Worm (Caenorhabditis elegans) whole organism, young adult: ENCODE data around the gene R02E12.5.

ENCODE experiments used
- B0336.3 ChIP-seq: fragments of 200-800 bp; sonication (Bioruptor generic); IDR thresholded peaks from 2 replicates; pipeline ENCODE4 v1.3.6; 2022; ENCODE audit warnings: missing genetic modification characterization, missing compliant biosample characterization
- C06A6.2 ChIP-seq: fragments of 200-800 bp; sonication (Bioruptor generic); conservative IDR thresholded peaks from 2 replicates; pipeline ENCODE4 v1.3.6; 2022; ENCODE audit warnings: missing genetic modification characterization, missing compliant biosample characterization
- F22D6.2 ChIP-seq: sonication (generic microtip); optimal IDR thresholded peaks from 2 replicates; lab custom pipeline; 2016; ENCODE audit warnings: mild to moderate bottlenecking, missing genetic modification characterization, missing compliant biosample characterization
- F37B4.10 ChIP-seq: fragments of 200-800 bp; sonication (Bioruptor generic); IDR thresholded peaks from 2 replicates; pipeline ENCODE4 v1.3.6; 2022; ENCODE audit warnings: missing genetic modification characterization, missing compliant biosample characterization
- T07F8.4 ChIP-seq: sonication (generic microtip); optimal IDR thresholded peaks from 2 replicates; lab custom pipeline; 2016; ENCODE audit warnings: mild to moderate bottlenecking, missing genetic modification characterization, moderate library complexity, missing compliant biosample characterization
- T26A5.8 ChIP-seq: sonication (generic microtip); optimal IDR thresholded peaks from 2 replicates; lab custom pipeline; 2016; ENCODE audit warnings: missing genetic modification characterization, missing compliant biosample characterization
- Y56A3A.18 ChIP-seq: fragments of 200-800 bp; sonication (Bioruptor generic); IDR thresholded peaks from 2 replicates; pipeline ENCODE4 v1.3.6; 2022; ENCODE audit warnings: missing genetic modification reagents, missing genetic modification characterization, missing compliant biosample characterization
- Y67H2A.10 ChIP-seq: fragments of 200-800 bp; sonication (Bioruptor generic); conservative IDR thresholded peaks from 2 replicates; pipeline ENCODE4 v1.3.6; 2022; ENCODE audit warnings: missing genetic modification reagents, missing genetic modification characterization, missing compliant biosample characterization
- ZK185.1 ChIP-seq: sonication (generic microtip); optimal IDR thresholded peaks from 2 replicates; lab custom pipeline; 2016; ENCODE audit warnings: mild to moderate bottlenecking, missing genetic modification characterization, missing compliant biosample characterization; ENCODE audit not compliant: poor library complexity, severe bottlenecking
- aptf-2 ChIP-seq: fragments of 200-800 bp; sonication (Bioruptor generic); conservative IDR thresholded peaks from 2 replicates; pipeline ENCODE4 v1.3.6; 2022; ENCODE audit warnings: missing genetic modification reagents, missing genetic modification characterization, missing compliant biosample characterization
- atf-7 ChIP-seq: sonication (generic microtip); optimal IDR thresholded peaks from 2 replicates; lab custom pipeline; 2017; ENCODE audit warnings: mild to moderate bottlenecking, missing genetic modification characterization, missing compliant biosample characterization
- attf-6 ChIP-seq: fragments of 200-800 bp; sonication (Bioruptor generic); IDR thresholded peaks from 2 replicates; pipeline ENCODE4 v1.3.6; 2022; ENCODE audit warnings: missing genetic modification reagents, missing genetic modification characterization, missing compliant biosample characterization
- bed-1 ChIP-seq: fragments of 200-800 bp; sonication (Bioruptor generic); IDR thresholded peaks from 2 replicates; pipeline ENCODE4 v1.3.6; 2022; ENCODE audit warnings: missing genetic modification reagents, missing genetic modification characterization, missing compliant biosample characterization
- ceh-58 ChIP-seq: fragments of 200-800 bp; sonication (Bioruptor generic); IDR thresholded peaks from 2 replicates; pipeline ENCODE4 v1.3.6; 2022; ENCODE audit warnings: missing genetic modification characterization, missing compliant biosample characterization
- ceh-79 ChIP-seq: sonication (generic microtip); optimal IDR thresholded peaks from 2 replicates; lab custom pipeline; 2017; ENCODE audit warnings: mild to moderate bottlenecking, missing genetic modification characterization, missing compliant biosample characterization
- ceh-91 ChIP-seq: fragments of 200-800 bp; sonication (Bioruptor generic); IDR thresholded peaks from 2 replicates; pipeline ENCODE4 v1.3.6; 2022; ENCODE audit warnings: missing genetic modification reagents, missing genetic modification characterization, missing compliant biosample characterization
- die-1 ChIP-seq: sonication (generic microtip); optimal IDR thresholded peaks from 2 replicates; lab custom pipeline; 2016; ENCODE audit warnings: missing genotype, mild to moderate bottlenecking, missing genetic modification characterization, missing compliant biosample characterization
- dox-1 ChIP-seq: fragments of 200-800 bp; sonication (Bioruptor generic); IDR thresholded peaks from 2 replicates; pipeline ENCODE4 v1.3.6; 2022; ENCODE audit warnings: missing genetic modification reagents, missing genetic modification characterization, missing compliant biosample characterization
- egl-18 ChIP-seq: fragments of 200-800 bp; sonication (Bioruptor generic); IDR thresholded peaks from 2 replicates; pipeline ENCODE4 v1.3.6; 2022; ENCODE audit warnings: missing genetic modification reagents, missing genetic modification characterization, missing compliant biosample characterization
- fkh-3 ChIP-seq: sonication (generic microtip); optimal IDR thresholded peaks from 2 replicates; lab custom pipeline; 2016; ENCODE audit warnings: mild to moderate bottlenecking, missing genetic modification characterization, missing compliant biosample characterization
- gei-17 ChIP-seq: fragments of 200-800 bp; sonication (Bioruptor generic); optimal IDR thresholded peaks from 2 replicates; lab custom pipeline; 2018; ENCODE audit warnings: mild to moderate bottlenecking, missing genetic modification characterization, missing compliant biosample characterization
- hlh-12 ChIP-seq: sonication (generic microtip); optimal IDR thresholded peaks from 2 replicates; lab custom pipeline; 2016; ENCODE audit warnings: missing genetic modification characterization, missing compliant biosample characterization
- hlh-26 ChIP-seq: fragments of 200-800 bp; sonication (Bioruptor generic); conservative IDR thresholded peaks from 2 replicates; pipeline ENCODE4 v1.3.6; 2022; ENCODE audit warnings: missing genetic modification reagents, missing genetic modification characterization, missing compliant biosample characterization
- hsf-1 ChIP-seq: fragments of 200-800 bp; sonication (Bioruptor generic); IDR thresholded peaks from 2 replicates; pipeline ENCODE4 v1.3.6; 2022; ENCODE audit warnings: missing genetic modification reagents, missing genetic modification characterization, missing compliant biosample characterization
- lin-54 ChIP-seq: fragments of 200-800 bp; sonication (Bioruptor generic); optimal IDR thresholded peaks from 2 replicates; lab custom pipeline; 2018; ENCODE audit warnings: mild to moderate bottlenecking, missing genetic modification characterization, missing compliant biosample characterization
- lir-1 ChIP-seq: fragments of 200-800 bp; sonication (Bioruptor generic); conservative IDR thresholded peaks from 2 replicates; pipeline ENCODE4 v1.3.6; 2022; ENCODE audit warnings: missing genetic modification reagents, missing genetic modification characterization, missing compliant biosample characterization
- madf-3 ChIP-seq: fragments of 200-800 bp; sonication (Bioruptor generic); IDR thresholded peaks from 2 replicates; pipeline ENCODE4 v1.3.6; 2022; ENCODE audit warnings: missing genetic modification reagents, missing genetic modification characterization, missing compliant biosample characterization
- madf-8 ChIP-seq: fragments of 200-800 bp; sonication (Bioruptor generic); conservative IDR thresholded peaks from 2 replicates; pipeline ENCODE4 v1.3.6; 2022; ENCODE audit warnings: missing genetic modification reagents, missing genetic modification characterization, missing compliant biosample characterization
- mcd-1 ChIP-seq: fragments of 200-800 bp; sonication (Bioruptor generic); IDR thresholded peaks from 2 replicates; pipeline ENCODE4 v1.3.6; 2022; ENCODE audit warnings: missing genetic modification reagents, missing genetic modification characterization, missing compliant biosample characterization
- mel-28 ChIP-seq: sonication (generic microtip); optimal IDR thresholded peaks from 2 replicates; lab custom pipeline; 2016; ENCODE audit warnings: borderline replicate concordance, mild to moderate bottlenecking, missing genetic modification characterization, missing compliant biosample characterization
- mes-4 ChIP-seq: sonication (generic microtip); optimal IDR thresholded peaks from 2 replicates; lab custom pipeline; 2016; ENCODE audit warnings: missing genotype, missing genetic modification characterization, missing compliant biosample characterization
- nfya-2 ChIP-seq: fragments of 200-800 bp; sonication (Bioruptor generic); IDR thresholded peaks from 2 replicates; pipeline ENCODE4 v1.3.6; 2022; ENCODE audit warnings: missing genetic modification reagents, missing genetic modification characterization, missing compliant biosample characterization
- nhr-27 ChIP-seq: fragments of 200-800 bp; sonication (Bioruptor generic); optimal IDR thresholded peaks from 2 replicates; lab custom pipeline; 2018; ENCODE audit warnings: mild to moderate bottlenecking, missing genetic modification characterization, moderate library complexity, missing compliant biosample characterization
- nhr-90 ChIP-seq: sonication (generic microtip); optimal IDR thresholded peaks from 2 replicates; lab custom pipeline; 2016; ENCODE audit warnings: missing genotype, mild to moderate bottlenecking, missing genetic modification characterization, missing compliant biosample characterization
- rpc-1 ChIP-seq, 2 experiments: fragments of 150-350 bp in 1 of 2; sonication (generic microtip) in 1 of 2; optimal IDR thresholded peaks; 2 replicates each; lab custom pipeline; 2014 to 2018; ENCODE audit warnings: missing biosample characterization in 1 of 2, missing genetic modification characterization in 1 of 2, missing genetic modification reagents in 1 of 2, missing genotype in 1 of 2
- snpc-3.4 ChIP-seq: sonication (generic microtip); optimal IDR thresholded peaks from 2 replicates; lab custom pipeline; 2017; ENCODE audit warnings: missing genetic modification characterization, mild to moderate bottlenecking, missing compliant biosample characterization, antibody characterized with exemption, moderate library complexity, missing genotype, missing genetic modification reagents
- snpc-4 ChIP-seq, 5 experiments: fragments of 150-350 bp in 1 of 5; sonication (generic microtip) in 4 of 5; optimal IDR thresholded peaks; 2 replicates each; lab custom pipeline; 2014 to 2018; ENCODE audit warnings: missing genetic modification characterization in 5 of 5, missing biosample characterization in 3 of 5, antibody characterized with exemption in 2 of 5, mild to moderate bottlenecking in 2 of 5, missing compliant biosample characterization in 2 of 5, missing genotype in 2 of 5, moderate library complexity in 2 of 5, missing genetic modification reagents in 1 of 5
- tbx-9 ChIP-seq: sonication (generic microtip); optimal IDR thresholded peaks from 2 replicates; lab custom pipeline; 2016; ENCODE audit warnings: borderline replicate concordance, missing genetic modification characterization, inconsistent platforms, missing compliant biosample characterization
- tlf-1 ChIP-seq: fragments of 200-800 bp; sonication (Bioruptor generic); optimal IDR thresholded peaks from 2 replicates; lab custom pipeline; 2018; ENCODE audit warnings: mild to moderate bottlenecking, missing genetic modification characterization, missing compliant biosample characterization
- unc-130 ChIP-seq: sonication (generic microtip); optimal IDR thresholded peaks from 2 replicates; lab custom pipeline; 2016; ENCODE audit warnings: missing genetic modification reagents, missing genetic modification characterization, missing compliant biosample characterization
- xnd-1 ChIP-seq: sonication (generic microtip); optimal IDR thresholded peaks from 2 replicates; lab custom pipeline; 2016; ENCODE audit warnings: missing genotype, missing genetic modification reagents, missing genetic modification characterization, missing compliant biosample characterization
- ztf-6 ChIP-seq: fragments of 200-800 bp; sonication (Bioruptor generic); IDR thresholded peaks from 2 replicates; pipeline ENCODE4 v1.3.6; 2022; ENCODE audit warnings: missing genetic modification reagents, missing genetic modification characterization, missing compliant biosample characterization

Gene R02E12.5

ce11 chrX:3969980-3970403 is 27.1 kb upstream of the R02E12.5 start (continued):
- TF ChIP-seq tlf-1 (GFP tag; lab: Kevin White, UChicago) (peak; percentile 33), Y67H2A.10 (GFP tag; lab: Robert Waterston, UW) (no peak), xnd-1 (tag; lab: Kevin White, UChicago) (no peak), F37B4.10 (GFP tag; lab: Robert Waterston, UW) (no peak), Y56A3A.18 (GFP tag; lab: Robert Waterston, UW) (peak; percentile 88), C06A6.2 (GFP tag; lab: Robert Waterston, UW) (no peak), die-1 (tag; lab: Kevin White, UChicago) (peak; percentile 91), unc-130 (GFP tag; lab: Kevin White, UChicago) (peak; percentile 2), ztf-6 (peak; percentile 62; the same call in 1 of the 2 replicates), lin-54 (GFP tag; lab: Kevin White, UChicago) (peak; percentile 66), madf-8 (GFP tag; lab: Robert Waterston, UW) (no peak), ZK185.1 (tag; lab: Kevin White, UChicago) (peak; percentile 83), snpc-4 (GFP tag; optimal IDR thresholded peaks at IDR 0.05; lab: Kevin White, UChicago) (peak; percentile 61), snpc-4 (tag; optimal IDR thresholded peaks at IDR 0.05; lab: Kevin White, UChicago) (peak; percentile 6 to 76 (median 54)), fkh-3 (tag; lab: Kevin White, UChicago) (no peak), madf-3 (GFP tag; lab: Robert Waterston, UW) (0 out of 2 replicates have a peak, but pooled peaks have one; percentile 68), ceh-91 (GFP tag; lab: Robert Waterston, UW) (peak; percentile 55), nhr-27 (tag; lab: Kevin White, UChicago) (no peak), gei-17 (GFP tag; lab: Kevin White, UChicago) (peak; percentile 61), atf-7 (tag; lab: Kevin White, UChicago) (peak; percentile 69), hlh-26 (GFP tag; lab: Robert Waterston, UW) (no peak), ceh-79 (tag; lab: Kevin White, UChicago) (peak; percentile 77), rpc-1 (optimal IDR thresholded peaks at IDR 0.05; lab: Kevin White, UChicago) (peak; percentile 79), rpc-1 (tag; optimal IDR thresholded peaks at IDR 0.05; lab: Kevin White, UChicago) (peak; percentile 79), tbx-9 (tag; lab: Kevin White, UChicago) (peak; percentile 60), hlh-12 (tag; lab: Kevin White, UChicago) (peak; percentile 51), egl-18 (0 out of 2 replicates have a peak, but pooled peaks have one; percentile 70), attf-6 (GFP tag; lab: Robert Waterston, UW) (peak; percentile 81; the same call in 1 of the 2 replicates), mcd-1 (GFP tag; lab: Robert Waterston, UW) (peak; percentile 66), nfya-2 (no peak), bed-1 (GFP tag; lab: Robert Waterston, UW) (no peak), mes-4 (tag; lab: Kevin White, UChicago) (peak; percentile 19), aptf-2 (GFP tag; lab: Robert Waterston, UW) (peak; percentile 70; the same call in 1 of the 2 replicates), ceh-58 (0 out of 2 replicates have a peak, but pooled peaks have one; percentile 61), F22D6.2 (tag; lab: Kevin White, UChicago) (no peak), snpc-3.4 (tag; lab: Kevin White, UChicago) (peak; percentile 64), hsf-1 (GFP tag; lab: Robert Waterston, UW) (peak; percentile 52; the same call in 1 of the 2 replicates), dox-1 (GFP tag; lab: Robert Waterston, UW) (peak; percentile 94), T26A5.8 (peak; percentile 8), lir-1 (peak; percentile 86), nhr-90 (peak; percentile 90), T07F8.4 (peak; percentile 26), B0336.3 (GFP tag; lab: Robert Waterston, UW) (peak; percentile 70), mel-28 (tag; lab: Kevin White, UChicago) (peak; percentile 63)
